Worm (Caenorhabditis elegans) whole organism, L4 larva: ENCODE measurements around the gene xpo-1.

Experiments
- D1046.2 ChIP-seq: fragments of 200-800 bp; sonication (Bioruptor generic); IDR thresholded peaks from 2 replicates; pipeline ENCODE4 v1.3.6; 2022; ENCODE audit warnings: missing genetic modification characterization, missing compliant biosample characterization
- R02D3.7 ChIP-seq: fragments of 150-350 bp; sonication (generic microtip); optimal IDR thresholded peaks from 3 replicates; lab custom pipeline; 2014; ENCODE audit warnings: missing biosample characterization, missing genetic modification characterization
- T20F7.1 ChIP-seq: fragments of 200-800 bp; sonication (Bioruptor generic); optimal IDR thresholded peaks from 2 replicates; lab custom pipeline; 2018; ENCODE audit warnings: mild to moderate bottlenecking, missing genetic modification characterization, missing compliant biosample characterization
- T26A8.4 ChIP-seq: fragments of 200-800 bp; sonication (Bioruptor generic); IDR thresholded peaks from 2 replicates; pipeline ENCODE4 v1.3.6; 2022; ENCODE audit warnings: missing genetic modification characterization, missing compliant biosample characterization
- Y105C5A.15 ChIP-seq: fragments of 200-800 bp; sonication (Bioruptor generic); IDR thresholded peaks from 2 replicates; pipeline ENCODE4 v1.3.6; 2022; ENCODE audit warnings: missing genetic modification characterization, missing compliant biosample characterization
- ama-1 ChIP-seq: fragments of 150-350 bp; optimal IDR thresholded peaks from 2 replicates; lab custom pipeline; 2014; ENCODE audit warnings: inconsistent platforms, mixed read lengths
- arid-1 ChIP-seq: fragments of 200-800 bp; sonication (Bioruptor generic); conservative IDR thresholded peaks from 2 replicates; pipeline ENCODE4 v1.3.6; 2022; ENCODE audit warnings: missing genetic modification reagents, missing genetic modification characterization, missing compliant biosample characterization
- attf-4 ChIP-seq: sonication (generic microtip); optimal IDR thresholded peaks from 3 replicates; lab custom pipeline; 2017; ENCODE audit warnings: missing biosample characterization, missing genetic modification characterization
- ceh-62 ChIP-seq: sonication (generic microtip); optimal IDR thresholded peaks from 2 replicates; lab custom pipeline; 2017; ENCODE audit warnings: missing biosample characterization, missing genetic modification characterization
- daf-12 ChIP-seq: fragments of 150-350 bp; optimal IDR thresholded peaks from 2 replicates; lab custom pipeline; 2014; ENCODE audit warnings: missing biosample characterization, missing genetic modification reagents, missing genetic modification characterization
- daf-16 ChIP-seq, 3 experiments: sonication (generic microtip); optimal IDR thresholded peaks; 2 replicates each; lab custom pipeline; 2016 to 2017; ENCODE audit warnings: missing genetic modification characterization in 3 of 3, missing genetic modification reagents in 3 of 3, mild to moderate bottlenecking in 2 of 3, missing compliant biosample characterization in 2 of 3, missing biosample characterization in 1 of 3, moderate library complexity in 1 of 3
- daf-19 ChIP-seq: fragments of 200-800 bp; sonication (Bioruptor generic); conservative IDR thresholded peaks from 2 replicates; pipeline ENCODE4 v1.3.6; 2022; ENCODE audit warnings: missing genetic modification characterization, missing compliant biosample characterization
- dmd-6 ChIP-seq: fragments of 200-800 bp; sonication (Bioruptor generic); IDR thresholded peaks from 2 replicates; pipeline ENCODE4 v1.3.6; 2022; ENCODE audit warnings: missing genetic modification reagents, missing genetic modification characterization, missing compliant biosample characterization
- dmd-9 ChIP-seq: fragments of 200-800 bp; sonication (Bioruptor generic); IDR thresholded peaks from 2 replicates; pipeline ENCODE4 v1.3.6; 2022; ENCODE audit warnings: missing genetic modification reagents, missing genetic modification characterization, missing compliant biosample characterization
- dpl-1 ChIP-seq: fragments of 150-350 bp; optimal IDR thresholded peaks from 2 replicates; lab custom pipeline; 2014; ENCODE audit warnings: missing biosample characterization, missing genetic modification reagents, missing genetic modification characterization
- dve-1 ChIP-seq: sonication (generic microtip); optimal IDR thresholded peaks from 2 replicates; lab custom pipeline; 2017; ENCODE audit warnings: antibody characterized with exemption, mild to moderate bottlenecking, missing genetic modification characterization, missing compliant biosample characterization; ENCODE audit not compliant: insufficient read depth
- fkh-10 ChIP-seq: fragments of 150-350 bp; optimal IDR thresholded peaks from 2 replicates; lab custom pipeline; 2014; ENCODE audit warnings: missing biosample characterization, missing genetic modification reagents, missing genetic modification characterization
- gei-8 ChIP-seq: fragments of 200-800 bp; sonication (Bioruptor generic); optimal IDR thresholded peaks from 2 replicates; lab custom pipeline; 2018; ENCODE audit warnings: mild to moderate bottlenecking, missing genetic modification characterization, missing compliant biosample characterization
- hlh-11 ChIP-seq: fragments of 200-800 bp; sonication (Bioruptor generic); optimal IDR thresholded peaks from 2 replicates; lab custom pipeline; 2018; ENCODE audit warnings: mild to moderate bottlenecking, missing genetic modification characterization, missing compliant biosample characterization
- hlh-30 ChIP-seq: sonication (generic microtip); optimal IDR thresholded peaks from 2 replicates; lab custom pipeline; 2017; ENCODE audit warnings: antibody characterized with exemption, mild to moderate bottlenecking, missing genetic modification characterization, missing compliant biosample characterization; ENCODE audit not compliant: insufficient read depth
- hmg-1.1 ChIP-seq: fragments of 200-800 bp; sonication (Bioruptor generic); IDR thresholded peaks from 2 replicates; pipeline ENCODE4 v1.3.6; 2022; ENCODE audit warnings: missing genetic modification reagents, missing genetic modification characterization, missing compliant biosample characterization
- jun-1 ChIP-seq: fragments of 150-350 bp; optimal IDR thresholded peaks from 2 replicates; lab custom pipeline; 2014; ENCODE audit warnings: missing biosample characterization, missing genetic modification reagents, missing genetic modification characterization
- lin-13 ChIP-seq: fragments of 150-350 bp; optimal IDR thresholded peaks from 2 replicates; lab custom pipeline; 2014; ENCODE audit warnings: missing biosample characterization, missing genetic modification reagents, missing genetic modification characterization
- lin-38 ChIP-seq: fragments of 200-800 bp; sonication (Bioruptor generic); IDR thresholded peaks from 2 replicates; pipeline ENCODE4 v1.3.6; 2022; ENCODE audit warnings: missing genetic modification reagents, missing genetic modification characterization, missing compliant biosample characterization
- lin-39 ChIP-seq: fragments of 150-350 bp; optimal IDR thresholded peaks from 2 replicates; lab custom pipeline; 2014; ENCODE audit warnings: missing biosample characterization, missing genetic modification reagents, missing genetic modification characterization
- lsy-2 ChIP-seq, 2 experiments: fragments of 150-350 bp in 1 of 2; sonication (generic microtip) in 1 of 2; optimal IDR thresholded peaks; 2 replicates each; lab custom pipeline; 2014 to 2017; ENCODE audit warnings: missing biosample characterization in 2 of 2, missing genetic modification characterization in 2 of 2
- mdl-1 ChIP-seq, 2 experiments: fragments of 150-350 bp in 1 of 2; sonication (generic microtip) in 1 of 2; optimal IDR thresholded peaks; 2 replicates each; lab custom pipeline; 2014 to 2017; ENCODE audit warnings: missing biosample characterization in 2 of 2, missing genetic modification characterization in 2 of 2
- mep-1 ChIP-seq: fragments of 150-350 bp; sonication (generic microtip); optimal IDR thresholded peaks from 3 replicates; lab custom pipeline; 2014; ENCODE audit warnings: missing biosample characterization, missing genetic modification characterization
- mes-2 ChIP-seq: sonication (generic microtip); optimal IDR thresholded peaks from 2 replicates; lab custom pipeline; 2016; ENCODE audit warnings: missing genotype, mild to moderate bottlenecking, missing genetic modification characterization, missing compliant biosample characterization; ENCODE audit not compliant: poor library complexity, severe bottlenecking
- mxl-3 ChIP-seq: fragments of 200-800 bp; sonication (Bioruptor generic); optimal IDR thresholded peaks from 2 replicates; lab custom pipeline; 2018; ENCODE audit warnings: mild to moderate bottlenecking, missing genetic modification characterization, missing compliant biosample characterization
- nhr-102 ChIP-seq: sonication (generic microtip); optimal IDR thresholded peaks from 2 replicates; lab custom pipeline; 2016; ENCODE audit warnings: mild to moderate bottlenecking, missing genetic modification characterization, moderate library complexity, missing compliant biosample characterization
- nhr-11 ChIP-seq: fragments of 150-350 bp; optimal IDR thresholded peaks from 2 replicates; lab custom pipeline; 2014; ENCODE audit warnings: missing biosample characterization, missing genetic modification characterization
- nhr-25 ChIP-seq: sonication (generic microtip); optimal IDR thresholded peaks from 2 replicates; lab custom pipeline; 2017; ENCODE audit warnings: missing genetic modification characterization, mild to moderate bottlenecking, missing compliant biosample characterization, antibody characterized with exemption, moderate library complexity, borderline replicate concordance; ENCODE audit not compliant: insufficient read depth
- nhr-28 ChIP-seq: fragments of 150-350 bp; optimal IDR thresholded peaks from 2 replicates; lab custom pipeline; 2014; ENCODE audit warnings: missing biosample characterization, missing genetic modification characterization
- nhr-42 ChIP-seq: fragments of 200-800 bp; sonication (Bioruptor generic); IDR thresholded peaks from 2 replicates; pipeline ENCODE4 v1.3.6; 2022; ENCODE audit warnings: missing genetic modification characterization, missing compliant biosample characterization
- nhr-48 ChIP-seq: sonication (generic microtip); optimal IDR thresholded peaks from 2 replicates; lab custom pipeline; 2016; ENCODE audit warnings: mild to moderate bottlenecking, missing genetic modification characterization, missing compliant biosample characterization
- nhr-6 ChIP-seq: fragments of 150-350 bp; optimal IDR thresholded peaks from 2 replicates; lab custom pipeline; 2014; ENCODE audit warnings: missing biosample characterization, missing genetic modification characterization
- nhr-77 ChIP-seq: fragments of 150-350 bp; optimal IDR thresholded peaks from 2 replicates; lab custom pipeline; 2014; ENCODE audit warnings: missing biosample characterization, missing genetic modification characterization
- pha-4 ChIP-seq, 2 experiments: fragments of 150-350 bp in 1 of 2; fragments of 200-800 bp in 1 of 2; sonication (Bioruptor generic) in 1 of 2; IDR thresholded peaks in 1 of 2; optimal IDR thresholded peaks in 1 of 2; 2 replicates each; pipeline versions ENCODE4 v1.3.6 to Lab custom; 2014 to 2022; ENCODE audit warnings: missing genetic modification characterization in 2 of 2, missing genetic modification reagents in 2 of 2, missing biosample characterization in 1 of 2, missing compliant biosample characterization in 1 of 2
- pqm-1 ChIP-seq: sonication (generic microtip); optimal IDR thresholded peaks from 2 replicates; lab custom pipeline; 2017; ENCODE audit warnings: missing biosample characterization, missing genetic modification characterization
- rbr-2 ChIP-seq: sonication (generic microtip); optimal IDR thresholded peaks from 2 replicates; lab custom pipeline; 2016; ENCODE audit warnings: missing genotype, missing genetic modification characterization, missing compliant biosample characterization
- set-16 ChIP-seq: fragments of 200-800 bp; sonication (Bioruptor generic); IDR thresholded peaks from 2 replicates; pipeline ENCODE4 v1.3.6; 2022; ENCODE audit warnings: missing genetic modification reagents, missing genetic modification characterization, missing compliant biosample characterization
- snpc-4 ChIP-seq: fragments of 150-350 bp; optimal IDR thresholded peaks from 2 replicates; lab custom pipeline; 2014; ENCODE audit warnings: missing biosample characterization, missing genetic modification characterization
- spr-1 ChIP-seq: sonication (generic microtip); optimal IDR thresholded peaks from 2 replicates; lab custom pipeline; 2016; ENCODE audit warnings: mild to moderate bottlenecking, missing genetic modification characterization, missing compliant biosample characterization
- unc-130 ChIP-seq: sonication (generic microtip); optimal IDR thresholded peaks from 2 replicates; lab custom pipeline; 2016; ENCODE audit warnings: missing genetic modification reagents, missing genetic modification characterization, missing compliant biosample characterization
- unc-62 ChIP-seq, 3 experiments: fragments of 150-350 bp in 1 of 3; sonication (generic microtip); optimal IDR thresholded peaks in 2 of 3; peaks in 1 of 3; 1 replicate in 1 of 3; 2 replicates in 2 of 3; lab custom pipeline; 2014 to 2017; ENCODE audit warnings: missing biosample characterization in 3 of 3, missing genetic modification characterization in 3 of 3, missing genetic modification reagents in 3 of 3, missing genotype in 1 of 3

The xpo-1 gene

DNA sequence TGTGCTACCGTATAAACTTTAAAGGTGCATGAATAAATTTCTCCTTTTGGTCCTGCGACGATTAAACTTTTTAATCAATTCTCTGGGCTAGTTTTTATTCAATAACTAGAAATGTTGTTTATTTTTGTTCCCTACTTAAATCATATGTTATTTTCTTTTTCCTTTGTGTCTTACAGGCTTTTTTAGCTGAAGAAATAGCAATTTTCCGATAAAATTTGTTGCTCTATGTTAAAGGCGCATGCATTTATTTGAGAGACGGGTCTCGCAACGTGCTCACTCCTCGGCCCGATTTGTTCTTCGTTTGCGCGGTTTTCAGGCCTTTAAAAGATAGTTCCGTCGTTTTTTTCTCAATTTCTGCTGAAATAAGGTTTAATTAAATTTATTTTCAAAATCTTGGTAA lies 49.0 kb downstream of the xpo-1 start:
- no peak for TF ChIP-seq Y105C5A.15 (GFP tag; lab: Robert Waterston, UW)
- TF ChIP-seq T26A8.4: no peak
- no peak for TF ChIP-seq daf-16 (GFP tag; optimal IDR thresholded peaks at IDR 0.05; lab: Kevin White, UChicago)
- peak; percentile 25 for TF ChIP-seq daf-16 (tag; optimal IDR thresholded peaks at IDR 0.05; lab: Kevin White, UChicago)
- TF ChIP-seq hmg-1.1: 0 out of 2 replicates have a peak, but pooled peaks have one; percentile 34
- peak in 1 of 2 experiments; percentile 27 for TF ChIP-seq lsy-2 (tag; optimal IDR thresholded peaks at IDR 0.05; lab: Kevin White, UChicago)
- no peak for TF ChIP-seq daf-12 (tag; lab: Kevin White, UChicago)
- 0 out of 2 replicates have a peak, but pooled peaks have one; percentile 22 for TF ChIP-seq lin-38 (GFP tag; lab: Robert Waterston, UW)
- TF ChIP-seq gei-8: no peak
- TF ChIP-seq mes-2: peak; percentile 24
- peak; percentile 52 for TF ChIP-seq nhr-6 (tag; lab: Kevin White, UChicago)

DNA sequence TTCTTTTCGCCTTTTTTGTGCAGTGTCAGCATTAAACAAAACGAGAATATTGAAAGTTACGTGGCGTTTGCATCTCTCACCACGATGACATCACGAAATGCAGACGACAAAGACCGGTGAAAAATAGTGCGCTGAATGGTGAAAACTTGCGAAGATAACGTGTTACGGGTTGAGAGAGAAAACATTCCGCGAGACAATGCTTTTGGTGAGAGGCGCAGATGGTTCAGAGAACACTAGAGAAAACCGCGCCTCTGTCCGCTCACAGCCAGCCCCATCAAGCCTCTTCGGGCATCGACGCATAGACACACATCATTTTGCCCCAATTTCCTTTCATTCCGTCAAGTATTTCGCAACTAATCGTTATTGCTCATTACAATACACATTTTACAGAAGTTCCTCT lies 49.7 kb downstream of the xpo-1 start, which contains the start of the genes C37C3.9 and C37C3.18:
C37C3.9 (minus strand) TSS at position 98 of the 400 bp plus-strand sequence.
C37C3.18 (plus strand) TSS at position 391 of the 400 bp plus-strand sequence.
- TF ChIP-seq nhr-25 (tag; lab: Kevin White, UChicago) (peak; percentile 37), nhr-6 (tag; lab: Kevin White, UChicago) (peak; percentile 60), nhr-11 (tag; lab: Kevin White, UChicago) (peak; percentile 77), mdl-1 (tag; optimal IDR thresholded peaks at IDR 0.05; lab: Kevin White, UChicago) (peak; percentile 63 to 78), arid-1 (GFP tag; lab: Robert Waterston, UW) (0 out of 2 replicates have a peak, but pooled peaks have one; percentile 22), rbr-2 (peak; percentile 70), daf-19 (GFP tag; lab: Robert Waterston, UW) (no peak), dmd-6 (GFP tag; lab: Robert Waterston, UW) (peak; percentile 84), jun-1 (tag; lab: Kevin White, UChicago) (peak; percentile 77), pha-4 (GFP tag; IDR thresholded peaks at IDR 0.05; lab: Robert Waterston, UW) (0 out of 2 replicates have a peak, but pooled peaks have one; percentile 39), pha-4 (tag; optimal IDR thresholded peaks at IDR 0.05; lab: Kevin White, UChicago) (no peak), dmd-9 (GFP tag; lab: Robert Waterston, UW) (0 out of 2 replicates have a peak, but pooled peaks have one; percentile 30), D1046.2 (0 out of 2 replicates have a peak, but pooled peaks have one; percentile 63), hlh-30 (tag; lab: Kevin White, UChicago) (peak; percentile 76), mep-1 (tag; lab: Kevin White, UChicago) (peak; percentile 78), daf-16 (GFP tag; optimal IDR thresholded peaks at IDR 0.05; lab: Kevin White, UChicago) (no peak), daf-16 (tag; optimal IDR thresholded peaks at IDR 0.05; lab: Kevin White, UChicago) (peak; percentile 77), T26A8.4 (peak; percentile 68), hlh-11 (tag; lab: Kevin White, UChicago) (peak; percentile 88), nhr-42 (GFP tag; lab: Robert Waterston, UW) (peak; percentile 35; the same call in 1 of the 2 replicates), dve-1 (tag; lab: Kevin White, UChicago) (peak; percentile 88), unc-62 (GFP tag; optimal IDR thresholded peaks at IDR 0.05 in 1 of 2; lab: Kevin White, UChicago) (peak in 1 of 2 experiments; percentile 97), unc-62 (tag; optimal IDR thresholded peaks at IDR 0.05; lab: Kevin White, UChicago) (no peak), nhr-77 (tag; lab: Kevin White, UChicago) (peak; percentile 70), nhr-48 (peak; percentile 56), pqm-1 (tag; lab: Kevin White, UChicago) (peak; percentile 26), T20F7.1 (GFP tag; lab: Kevin White, UChicago) (peak; percentile 53), spr-1 (peak; percentile 2), ceh-62 (tag; lab: Kevin White, UChicago) (no peak), lin-39 (no peak), unc-130 (no peak), snpc-4 (tag; lab: Kevin White, UChicago) (peak; percentile 72), nhr-102 (peak; percentile 60), ama-1 (lab: Kevin White, UChicago) (peak; percentile 48), set-16 (peak; percentile 45; the same call in 1 of the 2 replicates), nhr-28 (tag; lab: Kevin White, UChicago) (peak; percentile 83), lin-13 (GFP tag; lab: Kevin White, UChicago) (peak; percentile 78), mxl-3 (peak; percentile 84), dpl-1 (GFP tag; lab: Kevin White, UChicago) (peak; percentile 31), hmg-1.1 (peak; percentile 90), fkh-10 (GFP tag; lab: Kevin White, UChicago) (peak; percentile 23), attf-4 (no peak), R02D3.7 (tag; lab: Kevin White, UChicago) (no peak)
